Worm (Caenorhabditis elegans) whole organism, L3 larva: ENCODE measurements around the gene F46H5.7.
A peak's percentile ranks its signal among the peaks of the same experiment; 100 is the strongest.

Experiments
- ceh-9 ChIP-seq: sonication (generic microtip); optimal IDR thresholded peaks from 2 replicates; lab custom pipeline; 2018; ENCODE audit warnings: missing biosample characterization, missing genetic modification characterization
- elt-3 ChIP-seq, 3 experiments: fragments of 150-350 bp in 1 of 3; sonication (generic microtip) in 2 of 3; optimal IDR thresholded peaks; 2 replicates in 2 of 3; 4 replicates in 1 of 3; lab custom pipeline; 2014 to 2017; ENCODE audit warnings: missing biosample characterization in 3 of 3, missing genetic modification characterization in 3 of 3
- fos-1 ChIP-seq: fragments of 150-350 bp; optimal IDR thresholded peaks from 2 replicates; lab custom pipeline; 2014; ENCODE audit warnings: missing biosample characterization, missing genetic modification characterization
- lin-39 ChIP-seq: fragments of 150-350 bp; optimal IDR thresholded peaks from 2 replicates; lab custom pipeline; 2018; ENCODE audit warnings: missing biosample characterization, missing genetic modification reagents, missing genetic modification characterization
- nhr-11 ChIP-seq: fragments of 150-350 bp; optimal IDR thresholded peaks from 2 replicates; lab custom pipeline; 2014; ENCODE audit warnings: missing biosample characterization, missing genetic modification characterization
- nhr-237 ChIP-seq: fragments of 150-350 bp; optimal IDR thresholded peaks from 2 replicates; lab custom pipeline; 2014; ENCODE audit warnings: missing biosample characterization, missing genetic modification characterization
- nhr-28 ChIP-seq: fragments of 150-350 bp; optimal IDR thresholded peaks from 2 replicates; lab custom pipeline; 2014; ENCODE audit warnings: missing biosample characterization, missing genetic modification characterization
- nhr-67 ChIP-seq: fragments of 150-350 bp; optimal IDR thresholded peaks from 2 replicates; lab custom pipeline; 2014; ENCODE audit warnings: missing biosample characterization, missing genetic modification characterization
- nhr-76 ChIP-seq: fragments of 150-350 bp; sonication (generic microtip); optimal IDR thresholded peaks from 5 replicates; lab custom pipeline; 2014; ENCODE audit warnings: missing biosample characterization, missing genetic modification characterization
- nhr-77 ChIP-seq: fragments of 150-350 bp; optimal IDR thresholded peaks from 2 replicates; lab custom pipeline; 2014; ENCODE audit warnings: missing biosample characterization, missing genetic modification characterization
- unc-39 ChIP-seq: sonication (generic microtip); optimal IDR thresholded peaks from 4 replicates; lab custom pipeline; 2017; ENCODE audit warnings: missing biosample characterization, missing genetic modification characterization
- ztf-4 ChIP-seq: fragments of 150-350 bp; optimal IDR thresholded peaks from 2 replicates; lab custom pipeline; 2014; ENCODE audit warnings: missing biosample characterization, missing genetic modification characterization

DNA sequence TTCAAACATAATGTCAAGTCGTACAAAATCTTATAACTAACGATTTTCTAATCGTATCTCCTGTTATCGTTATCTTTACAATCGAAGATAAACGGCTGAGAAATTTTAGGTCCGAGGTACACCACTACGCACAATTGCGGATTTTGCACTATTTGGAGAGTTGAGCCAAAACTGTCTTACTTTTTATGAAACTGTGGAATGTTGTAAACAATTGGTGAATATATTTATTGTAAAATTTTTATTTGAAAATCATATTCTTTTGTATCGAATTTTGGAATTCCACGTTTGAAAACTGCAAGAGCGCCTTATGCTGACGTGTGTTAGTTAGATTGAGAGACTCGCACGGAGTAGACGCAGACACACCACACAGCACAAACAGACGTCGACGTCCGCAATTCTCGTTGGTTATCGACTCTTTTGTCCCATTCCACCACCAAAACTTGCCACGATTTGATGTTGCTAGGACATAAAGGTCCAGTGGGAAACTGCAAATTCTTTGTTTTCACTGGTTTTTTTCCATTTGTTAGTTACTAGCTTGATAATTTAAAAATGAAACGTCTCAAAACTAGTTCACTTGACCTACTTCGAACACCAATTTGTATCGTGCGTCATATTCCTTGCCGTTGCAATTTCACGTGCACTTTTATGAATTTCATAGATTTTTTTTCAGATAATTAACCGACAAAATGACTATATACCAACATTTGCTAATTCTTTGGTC, 48.7 kb downstream of the F46H5.7 start, which contains the start of gene dnj-7:
- TF ChIP-seq nhr-76 (tag; lab: Kevin White, UChicago) (no peak), nhr-28 (tag; lab: Kevin White, UChicago) (no peak), ztf-4 (no peak), elt-3 (tag; optimal IDR thresholded peaks at IDR 0.05; lab: Kevin White, UChicago) (peak in 1 of 3 experiments; percentile 90), nhr-67 (no peak), lin-39 (no peak), nhr-237 (tag; lab: Kevin White, UChicago) (no peak), nhr-77 (tag; lab: Kevin White, UChicago) (no peak), fos-1 (no peak), nhr-11 (no peak), unc-39 (no peak), ceh-9 (no peak)
